Fruit fly (Drosophila melanogaster) whole organism, embryonic: Measurements from ENCODE around the gene Kaz-m1.

Experiments
- ATbp ChIP-seq: fragments of 200-800 bp; sonication (Bioruptor generic); optimal IDR thresholded peaks from 2 replicates; lab custom pipeline; 2017; ENCODE audit warnings: missing biosample characterization, mild to moderate bottlenecking, missing genetic modification characterization, missing genetic modification reagents
- Atf3 ChIP-seq: fragments of 200-800 bp; sonication (Bioruptor generic); optimal IDR thresholded peaks from 3 replicates; lab custom pipeline; 2016; ENCODE audit warnings: missing biosample characterization, missing genetic modification characterization
- Blimp-1 ChIP-seq: fragments of 200-800 bp; sonication (Bioruptor generic); optimal IDR thresholded peaks from 3 replicates; lab custom pipeline; 2018; ENCODE audit warnings: missing biosample characterization, missing genetic modification characterization, mild to moderate bottlenecking, moderate library complexity, missing genetic modification reagents
- CG10267 ChIP-seq: fragments of 200-800 bp; sonication (Bioruptor generic); optimal IDR thresholded peaks from 2 replicates; lab custom pipeline; 2018; ENCODE audit warnings: missing biosample characterization, mild to moderate bottlenecking, missing genetic modification characterization, moderate library complexity
- CG10366 ChIP-seq: fragments of 200-800 bp; sonication (Bioruptor generic); IDR thresholded peaks from 2 replicates; pipeline ENCODE4 v1.3.6; 2022; ENCODE audit warnings: missing biosample characterization, missing genetic modification characterization
- CG10431 ChIP-seq: fragments of 200-800 bp; sonication (Bioruptor generic); optimal IDR thresholded peaks from 3 replicates; lab custom pipeline; 2018; ENCODE audit warnings: missing biosample characterization, mild to moderate bottlenecking, missing genetic modification characterization
- CG10462 ChIP-seq: fragments of 200-800 bp; sonication (Bioruptor generic); optimal IDR thresholded peaks from 2 replicates; lab custom pipeline; 2016; ENCODE audit warnings: missing biosample characterization, missing genetic modification characterization
- CG14050 ChIP-seq: fragments of 200-800 bp; sonication (Bioruptor generic); IDR thresholded peaks from 3 replicates; pipeline ENCODE4 v1.3.6; 2022; ENCODE audit warnings: missing biosample characterization, missing genetic modification characterization
- CG15011 ChIP-seq: fragments of 200-800 bp; sonication (Bioruptor generic); optimal IDR thresholded peaks from 3 replicates; lab custom pipeline; 2018; ENCODE audit warnings: missing biosample characterization, mild to moderate bottlenecking, missing genetic modification characterization
- CG17328 ChIP-seq: fragments of 200-800 bp; sonication (Bioruptor generic); IDR thresholded peaks from 2 replicates; pipeline ENCODE4 v1.3.6; 2022; ENCODE audit warnings: missing biosample characterization, missing genetic modification characterization
- CG17361 ChIP-seq: fragments of 200-800 bp; sonication (Bioruptor generic); IDR thresholded peaks from 3 replicates; pipeline ENCODE4 v1.3.6; 2022; ENCODE audit warnings: missing biosample characterization, missing genetic modification characterization
- CG17802 ChIP-seq: fragments of 200-800 bp; sonication (Bioruptor generic); optimal IDR thresholded peaks from 2 replicates; lab custom pipeline; 2018; ENCODE audit warnings: missing biosample characterization, mild to moderate bottlenecking, missing genetic modification characterization, moderate library complexity
- CoRest ChIP-seq: fragments of 200-800 bp; sonication (Bioruptor generic); optimal IDR thresholded peaks from 3 replicates; lab custom pipeline; 2018; ENCODE audit warnings: missing biosample characterization, mild to moderate bottlenecking, missing genetic modification characterization, moderate library complexity
- D19B ChIP-seq: fragments of 200-800 bp; sonication (Bioruptor generic); optimal IDR thresholded peaks from 2 replicates; lab custom pipeline; 2017; ENCODE audit warnings: missing biosample characterization, mild to moderate bottlenecking, missing genetic modification characterization
- Deaf1 ChIP-seq: fragments of 200-800 bp; optimal IDR thresholded peaks from 3 replicates; lab custom pipeline; 2019; ENCODE audit warnings: missing biosample characterization, mild to moderate bottlenecking, missing genetic modification characterization, moderate library complexity
- Dfd ChIP-seq, 2 experiments: fragments of >200 bp; optimal IDR thresholded peaks; 2 replicates each; lab custom pipeline; 2017; ENCODE audit warnings: missing biosample characterization in 2 of 2, missing genetic modification characterization in 2 of 2
- Dip2 ChIP-seq: fragments of 200-800 bp; sonication (Bioruptor generic); IDR thresholded peaks from 2 replicates; pipeline ENCODE4 v1.3.6; 2022; ENCODE audit warnings: missing biosample characterization, missing genetic modification characterization
- Fer3 ChIP-seq: fragments of 200-800 bp; sonication (Bioruptor generic); optimal IDR thresholded peaks from 2 replicates; lab custom pipeline; 2018; ENCODE audit warnings: missing biosample characterization, mild to moderate bottlenecking, missing genetic modification characterization, moderate library complexity
- Gug ChIP-seq: fragments of 200-800 bp; sonication (Bioruptor generic); IDR thresholded peaks from 4 replicates; pipeline ENCODE4 v1.3.6; 2022; ENCODE audit warnings: missing biosample characterization, missing genetic modification characterization
- Kr ChIP-seq: fragments of 200-800 bp; sonication (Bioruptor generic); optimal IDR thresholded peaks from 2 replicates; lab custom pipeline; 2017; ENCODE audit warnings: missing biosample characterization, mild to moderate bottlenecking, missing genetic modification characterization
- Mad ChIP-seq: fragments of 200-800 bp; sonication (Bioruptor generic); optimal IDR thresholded peaks from 2 replicates; lab custom pipeline; 2016; ENCODE audit warnings: missing biosample characterization, missing genetic modification characterization
- Meics ChIP-seq: fragments of 200-800 bp; sonication (Bioruptor generic); optimal IDR thresholded peaks from 2 replicates; lab custom pipeline; 2017; ENCODE audit warnings: missing biosample characterization, mild to moderate bottlenecking, missing genetic modification characterization
- NK7.1 ChIP-seq: fragments of 200-800 bp; sonication (Bioruptor generic); optimal IDR thresholded peaks from 3 replicates; lab custom pipeline; 2016; ENCODE audit warnings: missing biosample characterization, missing genetic modification characterization
- PHDP ChIP-seq: fragments of 200-800 bp; sonication (Bioruptor generic); optimal IDR thresholded peaks from 3 replicates; lab custom pipeline; 2018; ENCODE audit warnings: missing biosample characterization, mild to moderate bottlenecking, missing genetic modification characterization, moderate library complexity
- Rx ChIP-seq: fragments of 200-800 bp; sonication (Bioruptor generic); IDR thresholded peaks from 2 replicates; pipeline ENCODE4 v1.3.6; 2022; ENCODE audit warnings: missing biosample characterization, missing genetic modification characterization
- Six4 ChIP-seq: fragments of 200-800 bp; sonication (Bioruptor generic); optimal IDR thresholded peaks from 2 replicates; lab custom pipeline; 2016; ENCODE audit warnings: missing biosample characterization, missing genetic modification characterization
- aop ChIP-seq: fragments of 200-800 bp; sonication (Bioruptor generic); IDR thresholded peaks from 2 replicates; pipeline ENCODE4 v1.3.6; 2022; ENCODE audit warnings: missing biosample characterization, missing genetic modification characterization
- caup ChIP-seq: fragments of 200-800 bp; sonication (Bioruptor generic); optimal IDR thresholded peaks from 3 replicates; lab custom pipeline; 2017; ENCODE audit warnings: missing biosample characterization, mild to moderate bottlenecking, missing genetic modification characterization, moderate library complexity; ENCODE audit not compliant: severe bottlenecking
- chif ChIP-seq, 2 experiments: fragments of 200-800 bp; sonication (Bioruptor generic); optimal IDR thresholded peaks; 3 replicates each; lab custom pipeline; 2016; ENCODE audit warnings: missing biosample characterization in 2 of 2, missing genetic modification characterization in 2 of 2
- crol ChIP-seq: fragments of 200-800 bp; sonication (Bioruptor generic); IDR thresholded peaks from 2 replicates; pipeline ENCODE4 v1.3.6; 2022; ENCODE audit warnings: missing biosample characterization, missing genetic modification characterization
- dimm ChIP-seq: fragments of 200-800 bp; sonication (Bioruptor generic); IDR thresholded peaks from 2 replicates; pipeline ENCODE4 v1.3.6; 2022; ENCODE audit warnings: missing biosample characterization, missing genetic modification characterization
- disco-r ChIP-seq: fragments of 200-800 bp; sonication (Bioruptor generic); optimal IDR thresholded peaks from 2 replicates; lab custom pipeline; 2016; ENCODE audit warnings: missing biosample characterization, missing genetic modification characterization
- fru ChIP-seq: fragments of >200 bp; optimal IDR thresholded peaks from 2 replicates; lab custom pipeline; 2017
- ftz-f1 ChIP-seq: fragments of 200-800 bp; sonication (Bioruptor generic); optimal IDR thresholded peaks from 2 replicates; lab custom pipeline; 2016; ENCODE audit warnings: missing biosample characterization, missing genetic modification characterization
- gce ChIP-seq: fragments of 200-800 bp; sonication (Bioruptor generic); IDR thresholded peaks from 3 replicates; pipeline ENCODE4 v1.3.6; 2022; ENCODE audit warnings: missing biosample characterization, missing genetic modification characterization
- kah ChIP-seq: fragments of 200-800 bp; sonication (Bioruptor generic); optimal IDR thresholded peaks from 2 replicates; lab custom pipeline; 2018; ENCODE audit warnings: missing biosample characterization, mild to moderate bottlenecking, missing genetic modification characterization
- lilli ChIP-seq: fragments of 200-800 bp; sonication (Bioruptor generic); optimal IDR thresholded peaks from 3 replicates; lab custom pipeline; 2016; ENCODE audit warnings: missing biosample characterization, missing genetic modification characterization
- otp ChIP-seq: fragments of 200-800 bp; sonication (Bioruptor generic); IDR thresholded peaks from 3 replicates; pipeline ENCODE4, ENCODE4 v1.3.6; 2022; ENCODE audit warnings: missing biosample characterization, missing genetic modification characterization
- pan ChIP-seq, 4 experiments: fragments of >200 bp in 3 of 4; fragments of 200-800 bp in 1 of 4; sonication (Bioruptor generic) in 1 of 4; optimal IDR thresholded peaks in 3 of 4; IDR thresholded peaks in 1 of 4; 2 replicates each; pipeline versions ENCODE4 v1.3.6 to Lab custom; 2017 to 2022; ENCODE audit warnings: missing biosample characterization in 2 of 4, missing genetic modification characterization in 2 of 4, mixed read lengths in 1 of 4
- pnt ChIP-seq: fragments of 200-800 bp; sonication (Bioruptor generic); optimal IDR thresholded peaks from 3 replicates; lab custom pipeline; 2016; ENCODE audit warnings: missing biosample characterization, missing genetic modification characterization
- shn ChIP-seq: fragments of 200-800 bp; sonication (Bioruptor generic); optimal IDR thresholded peaks from 3 replicates; lab custom pipeline; 2016; ENCODE audit warnings: missing biosample characterization, missing genetic modification characterization
- sisA ChIP-seq: fragments of 200-800 bp; sonication (Bioruptor generic); IDR thresholded peaks from 2 replicates; pipeline ENCODE4 v1.3.6; 2022; ENCODE audit warnings: missing biosample characterization, missing genetic modification characterization
- slp2 ChIP-seq: fragments of 200-800 bp; sonication (Bioruptor generic); optimal IDR thresholded peaks from 2 replicates; lab custom pipeline; 2016; ENCODE audit warnings: missing biosample characterization, missing genetic modification characterization
- tgo ChIP-seq: fragments of 200-800 bp; sonication (Bioruptor generic); IDR thresholded peaks from 3 replicates; pipeline ENCODE4 v1.3.6; 2022; ENCODE audit warnings: missing biosample characterization, missing genetic modification characterization
- tio ChIP-seq: fragments of 200-800 bp; sonication (Bioruptor generic); optimal IDR thresholded peaks from 2 replicates; lab custom pipeline; 2017; ENCODE audit warnings: missing biosample characterization, missing genetic modification characterization, inconsistent platforms
- tll ChIP-seq, 2 experiments: fragments of 200-800 bp in 1 of 2; fragments of >200 bp in 1 of 2; sonication (Bioruptor generic) in 1 of 2; optimal IDR thresholded peaks; 2 replicates each; lab custom pipeline; 2017 to 2019; ENCODE audit warnings: missing biosample characterization in 2 of 2, missing genetic modification characterization in 2 of 2, mild to moderate bottlenecking in 1 of 2, moderate library complexity in 1 of 2
- ttk ChIP-seq: fragments of 200-800 bp; sonication (Bioruptor generic); IDR thresholded peaks from 2 replicates; pipeline ENCODE4 v2.1.2; 2022; ENCODE audit warnings: missing biosample characterization, missing genetic modification characterization
- tup ChIP-seq: fragments of 200-800 bp; sonication (Bioruptor generic); optimal IDR thresholded peaks from 2 replicates; lab custom pipeline; 2016; ENCODE audit warnings: missing biosample characterization, mild to moderate bottlenecking, missing genetic modification characterization, moderate library complexity
- twi ChIP-seq: fragments of 200-800 bp; optimal IDR thresholded peaks from 2 replicates; lab custom pipeline; 2019; ENCODE audit warnings: missing biosample characterization, mild to moderate bottlenecking, missing genetic modification characterization, moderate library complexity
- vfl ChIP-seq: fragments of 200-800 bp; sonication (Bioruptor generic); optimal IDR thresholded peaks from 2 replicates; lab custom pipeline; 2016; ENCODE audit warnings: missing biosample characterization, missing genetic modification characterization
- zen2 ChIP-seq: fragments of 200-800 bp; sonication (Bioruptor generic); IDR thresholded peaks from 3 replicates; pipeline ENCODE4 v1.3.6; 2022; ENCODE audit warnings: missing biosample characterization, missing genetic modification characterization; ENCODE audit not compliant: partially characterized antibody

The Kaz-m1 gene

dm6 chr3R:26014262-26014833, at the start of gene Kaz-m1 (continued):
- peak; percentile 66 for TF ChIP-seq CG10267
- TF ChIP-seq slp2 (GFP tag; lab: Kevin White, UChicago): no peak
- TF ChIP-seq chif (GFP tag; optimal IDR thresholded peaks at IDR 0.05; lab: Kevin White, UChicago): no peak
- TF ChIP-seq Gug (GFP tag; lab: Robert Waterston, UW): no peak
- TF ChIP-seq pan (optimal IDR thresholded peaks at IDR 0.05; lab: Kevin White, UChicago): no peak
- TF ChIP-seq pan (GFP tag; optimal IDR thresholded peaks at IDR 0.05 in 1 of 2, IDR thresholded peaks at IDR 0.05 in 1 of 2): no peak
- TF ChIP-seq D19B (GFP tag; lab: Kevin White, UChicago): no peak
- TF ChIP-seq gce (GFP tag; lab: Robert Waterston, UW): no peak
- TF ChIP-seq fru (lab: Kevin White, UChicago): no peak
- no peak for TF ChIP-seq vfl (GFP tag; lab: Kevin White, UChicago)
- no peak for TF ChIP-seq disco-r (GFP tag; lab: Kevin White, UChicago)
- no peak for TF ChIP-seq CG10431
- no peak for TF ChIP-seq aop (GFP tag; lab: Robert Waterston, UW)
- no peak for TF ChIP-seq Kr (GFP tag; lab: Kevin White, UChicago)
- peak; percentile 59 for TF ChIP-seq Fer3 (tag; lab: Kevin White, UChicago)
- no peak for TF ChIP-seq tll (GFP tag; optimal IDR thresholded peaks at IDR 0.05; lab: Kevin White, UChicago)
- TF ChIP-seq CG17361 (GFP tag; lab: Robert Waterston, UW): peak; percentile 76
- no peak for TF ChIP-seq Atf3
- TF ChIP-seq CG14050 (GFP tag; lab: Robert Waterston, UW): no peak
- no peak for TF ChIP-seq Six4 (GFP tag; lab: Kevin White, UChicago)
- peak; percentile 62 for TF ChIP-seq Meics (GFP tag; lab: Kevin White, UChicago)
- TF ChIP-seq tio: no peak
- no peak for TF ChIP-seq crol
- TF ChIP-seq NK7.1 (GFP tag; lab: Kevin White, UChicago): no peak
- no peak; the same call in 2 of the 3 replicates for TF ChIP-seq tgo (GFP tag; lab: Robert Waterston, UW)
- peak; percentile 77 for TF ChIP-seq CoRest (tag; lab: Kevin White, UChicago)
- no peak for TF ChIP-seq lilli (GFP tag; lab: Kevin White, UChicago)
- TF ChIP-seq ttk (GFP tag; lab: Robert Waterston, UW): no peak
- no peak for TF ChIP-seq twi (tag; lab: Kevin White, UChicago)
- TF ChIP-seq Mad (GFP tag; lab: Kevin White, UChicago): no peak
- peak; percentile 57 for TF ChIP-seq Blimp-1 (GFP tag; lab: Kevin White, UChicago)
- no peak for TF ChIP-seq Dfd (GFP tag; optimal IDR thresholded peaks at IDR 0.05; lab: Kevin White, UChicago)
- no peak for TF ChIP-seq CG15011 (GFP tag; lab: Kevin White, UChicago)
- TF ChIP-seq pnt (GFP tag; lab: Kevin White, UChicago): no peak
- TF ChIP-seq ATbp: no peak
- TF ChIP-seq Rx: no peak
- TF ChIP-seq zen2 (GFP tag; lab: Robert Waterston, UW): no peak
- TF ChIP-seq CG17328: no peak; the same call in 1 of the 2 replicates
- TF ChIP-seq Deaf1: peak; percentile 56
- TF ChIP-seq shn (GFP tag; lab: Kevin White, UChicago): no peak
- TF ChIP-seq kah (GFP tag; lab: Kevin White, UChicago): peak; percentile 18
- no peak for TF ChIP-seq Dip2 (GFP tag; lab: Robert Waterston, UW)
- TF ChIP-seq sisA (GFP tag; lab: Robert Waterston, UW): no peak
- TF ChIP-seq ftz-f1: no peak
- TF ChIP-seq dimm: no peak
- peak; percentile 69 for TF ChIP-seq PHDP (tag; lab: Kevin White, UChicago)
- TF ChIP-seq otp: no peak
- no peak for TF ChIP-seq tup
- no peak for TF ChIP-seq caup (GFP tag; lab: Kevin White, UChicago)
- 0 out of 2 replicates have a peak, but pooled peaks have one; percentile 13 for TF ChIP-seq CG10366
- no peak for TF ChIP-seq CG17802 (tag; lab: Kevin White, UChicago)
- no peak for TF ChIP-seq CG10462 (GFP tag; lab: Kevin White, UChicago)
